Fruit fly (Drosophila melanogaster) whole organism, embryonic: ENCODE measurements around the gene CG12420.

Experiments used
- Bgb ChIP-seq: fragments of 200-800 bp; sonication (Bioruptor generic); IDR thresholded peaks from 2 replicates; pipeline ENCODE4 v1.3.6; 2022; ENCODE audit warnings: missing biosample characterization, missing genetic modification characterization; ENCODE audit not compliant: partially characterized antibody
- CG12299 ChIP-seq: fragments of 200-800 bp; sonication (Bioruptor generic); optimal IDR thresholded peaks from 2 replicates; lab custom pipeline; 2018; ENCODE audit warnings: missing biosample characterization, mild to moderate bottlenecking, missing genetic modification characterization
- CG12659 ChIP-seq: fragments of 200-800 bp; sonication (Bioruptor generic); optimal IDR thresholded peaks from 3 replicates; lab custom pipeline; 2017; ENCODE audit warnings: mild to moderate bottlenecking, missing biosample characterization, missing genetic modification reagents, missing genetic modification characterization
- CG13287 ChIP-seq: fragments of 200-800 bp; sonication (Bioruptor generic); IDR thresholded peaks from 2 replicates; pipeline ENCODE4 v1.3.6; 2022; ENCODE audit warnings: missing biosample characterization, missing genetic modification characterization; ENCODE audit not compliant: partially characterized antibody
- CG13624 ChIP-seq: fragments of 200-800 bp; sonication (Bioruptor generic); optimal IDR thresholded peaks from 2 replicates; lab custom pipeline; 2016; ENCODE audit warnings: missing biosample characterization, missing genetic modification characterization
- CG15601 ChIP-seq: fragments of 200-800 bp; sonication (Bioruptor generic); optimal IDR thresholded peaks from 3 replicates; lab custom pipeline; 2019; ENCODE audit warnings: missing biosample characterization, mild to moderate bottlenecking, missing genetic modification characterization, moderate library complexity
- CG1647 ChIP-seq: fragments of 200-800 bp; sonication (Bioruptor generic); optimal IDR thresholded peaks from 3 replicates; lab custom pipeline; 2016; ENCODE audit warnings: missing biosample characterization, missing genetic modification characterization
- CG3163 ChIP-seq: fragments of 200-800 bp; sonication (Bioruptor generic); optimal IDR thresholded peaks from 3 replicates; lab custom pipeline; 2016; ENCODE audit warnings: missing biosample characterization, missing genetic modification characterization
- CG34224 ChIP-seq: fragments of 200-800 bp; sonication (Bioruptor generic); IDR thresholded peaks from 3 replicates; pipeline ENCODE4 v1.3.6; 2022; ENCODE audit warnings: missing biosample characterization, missing genetic modification characterization; ENCODE audit not compliant: partially characterized antibody
- CG34376 ChIP-seq: fragments of 200-800 bp; sonication (Bioruptor generic); optimal IDR thresholded peaks from 2 replicates; lab custom pipeline; 2018; ENCODE audit warnings: missing biosample characterization, mild to moderate bottlenecking, missing genetic modification characterization
- CoRest ChIP-seq: fragments of 200-800 bp; sonication (Bioruptor generic); optimal IDR thresholded peaks from 3 replicates; lab custom pipeline; 2018; ENCODE audit warnings: missing biosample characterization, mild to moderate bottlenecking, missing genetic modification characterization, moderate library complexity
- Dp ChIP-seq: fragments of 200-800 bp; sonication (Bioruptor generic); optimal IDR thresholded peaks from 2 replicates; lab custom pipeline; 2018; ENCODE audit warnings: missing biosample characterization, mild to moderate bottlenecking, missing genetic modification characterization, moderate library complexity
- Drgx ChIP-seq: fragments of 200-800 bp; sonication (Bioruptor generic); IDR thresholded peaks from 2 replicates; pipeline ENCODE4 v1.3.6; 2022; ENCODE audit warnings: missing biosample characterization, missing genetic modification characterization
- E2f2 ChIP-seq: fragments of 200-800 bp; sonication (Bioruptor generic); IDR thresholded peaks from 2 replicates; pipeline ENCODE4 v1.3.6; 2022; ENCODE audit warnings: missing biosample characterization, missing genetic modification characterization
- Eip74EF ChIP-seq, 2 experiments: fragments of 200-800 bp in 1 of 2; fragments of >200 bp in 1 of 2; sonication (Bioruptor generic) in 1 of 2; optimal IDR thresholded peaks; 2 replicates each; lab custom pipeline; 2017 to 2019; ENCODE audit warnings: missing biosample characterization in 2 of 2, missing genetic modification characterization in 2 of 2, mild to moderate bottlenecking in 1 of 2, moderate library complexity in 1 of 2
- Ets97D ChIP-seq: fragments of 200-800 bp; sonication (Bioruptor generic); optimal IDR thresholded peaks from 3 replicates; lab custom pipeline; 2016; ENCODE audit warnings: missing biosample characterization, missing genetic modification characterization
- Jarid2 ChIP-seq: fragments of 200-800 bp; sonication (Bioruptor generic); optimal IDR thresholded peaks from 3 replicates; lab custom pipeline; 2017; ENCODE audit warnings: mild to moderate bottlenecking, missing biosample characterization, missing genetic modification reagents, missing genetic modification characterization
- Lhr ChIP-seq: fragments of 200-800 bp; sonication (Bioruptor generic); optimal IDR thresholded peaks from 3 replicates; lab custom pipeline; 2017; ENCODE audit warnings: mild to moderate bottlenecking, missing biosample characterization, missing genetic modification reagents, missing genetic modification characterization
- Med ChIP-seq: fragments of 200-800 bp; sonication (Bioruptor generic); peaks from one replicate; lab custom pipeline; 2016; ENCODE audit warnings: missing biosample characterization, missing genetic modification characterization, mild to moderate bottlenecking, inconsistent platforms, moderate library complexity
- Nf-YC ChIP-seq: fragments of 200-800 bp; optimal IDR thresholded peaks from 3 replicates; lab custom pipeline; 2019; ENCODE audit warnings: missing biosample characterization, mild to moderate bottlenecking, missing genetic modification characterization, moderate library complexity
- PHDP ChIP-seq: fragments of 200-800 bp; sonication (Bioruptor generic); optimal IDR thresholded peaks from 3 replicates; lab custom pipeline; 2018; ENCODE audit warnings: missing biosample characterization, mild to moderate bottlenecking, missing genetic modification characterization, moderate library complexity
- Scr ChIP-seq: fragments of 200-800 bp; sonication (Bioruptor generic); IDR thresholded peaks from 2 replicates; pipeline ENCODE4 v1.3.6; 2022; ENCODE audit warnings: missing biosample characterization, missing genetic modification characterization; ENCODE audit not compliant: partially characterized antibody
- Taf1 ChIP-seq: fragments of 200-800 bp; sonication (Bioruptor generic); IDR thresholded peaks from 2 replicates; pipeline ENCODE4 v1.3.6; 2022; ENCODE audit warnings: missing biosample characterization, missing genetic modification characterization
- Tbp ChIP-seq: fragments of >200 bp; optimal IDR thresholded peaks from 2 replicates; lab custom pipeline; 2018; ENCODE audit warnings: missing biosample characterization, missing genetic modification characterization
- Trl ChIP-seq, 3 experiments: fragments of >200 bp in 2 of 3; fragments of 200-800 bp in 1 of 3; sonication (Bioruptor generic) in 1 of 3; optimal IDR thresholded peaks; 2 replicates in 1 of 3; 3 replicates in 2 of 3; lab custom pipeline; 2016 to 2017; ENCODE audit warnings: missing biosample characterization in 1 of 3, missing genetic modification characterization in 1 of 3
- abd-A ChIP-seq: fragments of 200-800 bp; sonication (Bioruptor generic); optimal IDR thresholded peaks from 3 replicates; lab custom pipeline; 2019; ENCODE audit warnings: missing biosample characterization, mild to moderate bottlenecking, missing genetic modification characterization, moderate library complexity
- amos ChIP-seq: fragments of 200-800 bp; sonication (Bioruptor generic); IDR thresholded peaks from 2 replicates; pipeline ENCODE4 v1.3.6; 2022; ENCODE audit warnings: missing biosample characterization, missing genetic modification characterization; ENCODE audit not compliant: partially characterized antibody
- bsh ChIP-seq, 2 experiments: fragments of 200-800 bp; sonication (Bioruptor generic); optimal IDR thresholded peaks; 2 replicates each; lab custom pipeline; 2017 to 2018; ENCODE audit warnings: mild to moderate bottlenecking in 2 of 2, missing biosample characterization in 2 of 2, missing genetic modification characterization in 2 of 2, moderate library complexity in 1 of 2
- cg ChIP-seq: fragments of 200-800 bp; sonication (Bioruptor generic); optimal IDR thresholded peaks from 3 replicates; lab custom pipeline; 2019; ENCODE audit warnings: missing biosample characterization, mild to moderate bottlenecking, missing genetic modification characterization, moderate library complexity
- chinmo ChIP-seq: fragments of 200-800 bp; sonication (Bioruptor generic); IDR thresholded peaks from 4 replicates; pipeline ENCODE4 v1.3.6; 2022; ENCODE audit warnings: missing biosample characterization, missing genetic modification characterization; ENCODE audit not compliant: partially characterized antibody
- ci ChIP-seq: fragments of 200-800 bp; sonication (Bioruptor generic); IDR thresholded peaks from 3 replicates; pipeline ENCODE4 v1.3.6; 2022; ENCODE audit warnings: missing biosample characterization, missing genetic modification characterization
- dmrt99B ChIP-seq: fragments of 200-800 bp; sonication (Bioruptor generic); optimal IDR thresholded peaks from 2 replicates; lab custom pipeline; 2018; ENCODE audit warnings: missing biosample characterization, mild to moderate bottlenecking, missing genetic modification characterization, moderate library complexity
- gsb-n ChIP-seq: fragments of 200-800 bp; sonication (Bioruptor generic); optimal IDR thresholded peaks from 3 replicates; lab custom pipeline; 2018; ENCODE audit warnings: missing biosample characterization, mild to moderate bottlenecking, missing genetic modification characterization
- jing ChIP-seq: fragments of 200-800 bp; sonication (Bioruptor generic); optimal IDR thresholded peaks from 2 replicates; lab custom pipeline; 2018; ENCODE audit warnings: missing biosample characterization, mild to moderate bottlenecking, missing genetic modification characterization
- kni ChIP-seq: fragments of 200-800 bp; sonication (Bioruptor generic); optimal IDR thresholded peaks from 3 replicates; lab custom pipeline; 2017; ENCODE audit warnings: mild to moderate bottlenecking, missing biosample characterization, missing genetic modification reagents, missing genetic modification characterization
- lbe ChIP-seq: fragments of 200-800 bp; sonication (Bioruptor generic); optimal IDR thresholded peaks from 2 replicates; lab custom pipeline; 2016; ENCODE audit warnings: missing biosample characterization, mild to moderate bottlenecking, missing genetic modification characterization
- nom ChIP-seq: fragments of 200-800 bp; sonication (Bioruptor generic); optimal IDR thresholded peaks from 2 replicates; lab custom pipeline; 2017; ENCODE audit warnings: missing biosample characterization, missing genetic modification characterization, mild to moderate bottlenecking, moderate library complexity, missing genetic modification reagents
- oc ChIP-seq: fragments of 200-800 bp; sonication (Bioruptor generic); optimal IDR thresholded peaks from 2 replicates; lab custom pipeline; 2018; ENCODE audit warnings: missing biosample characterization, mild to moderate bottlenecking, missing genetic modification characterization, moderate library complexity
- psq ChIP-seq: fragments of 200-800 bp; sonication (Bioruptor generic); optimal IDR thresholded peaks from 2 replicates; lab custom pipeline; 2017; ENCODE audit warnings: missing biosample characterization, missing genetic modification characterization
- pzg ChIP-seq: fragments of 200-800 bp; sonication (Bioruptor generic); optimal IDR thresholded peaks from 3 replicates; lab custom pipeline; 2018; ENCODE audit warnings: missing biosample characterization, mild to moderate bottlenecking, missing genetic modification characterization, moderate library complexity
- sens ChIP-seq: fragments of 200-800 bp; sonication (Bioruptor generic); peaks from one replicate; lab custom pipeline; 2016; ENCODE audit warnings: missing biosample characterization, missing genetic modification characterization
- seq ChIP-seq: fragments of 200-800 bp; sonication (Bioruptor generic); IDR thresholded peaks from 2 replicates; pipeline ENCODE4 v1.3.6; 2022; ENCODE audit warnings: missing biosample characterization, missing genetic modification characterization
- sqz ChIP-seq: fragments of 200-800 bp; sonication (Bioruptor generic); optimal IDR thresholded peaks from 3 replicates; lab custom pipeline; 2018; ENCODE audit warnings: missing biosample characterization, mild to moderate bottlenecking, missing genetic modification characterization
- stwl ChIP-seq: fragments of 200-800 bp; sonication (Bioruptor generic); optimal IDR thresholded peaks from 3 replicates; lab custom pipeline; 2018; ENCODE audit warnings: missing biosample characterization, mild to moderate bottlenecking, missing genetic modification characterization, moderate library complexity
- vvl ChIP-seq: fragments of 200-800 bp; sonication (Bioruptor generic); IDR thresholded peaks from 2 replicates; pipeline ENCODE4 v1.3.6; 2022; ENCODE audit warnings: missing biosample characterization, missing genetic modification characterization

CG12420 gene

dm6 chr3R:10189520-10189919, 33.0 kb upstream of the CG12420 start, which contains the start of gene CG12814:
Gene CG12814, minus strand, starts transcription at chr3R:10189603.
- TF ChIP-seq gsb-n (tag; lab: Kevin White, UChicago) (peak; percentile 26), abd-A (peak; percentile 61), pzg (peak; percentile 21), Eip74EF (GFP tag; optimal IDR thresholded peaks at IDR 0.05; lab: Kevin White, UChicago) (peak in 1 of 2 experiments; percentile 7), ci (GFP tag; lab: Robert Waterston, UW) (0 out of 3 replicates have a peak, but pooled peaks have one; percentile 27), CG12299 (tag; lab: Kevin White, UChicago) (peak; percentile 15), amos (peak; percentile 35; the same call in 1 of the 2 replicates), Trl (optimal IDR thresholded peaks at IDR 0.05; lab: Kevin White, UChicago) (peak; percentile 55 to 78), Trl (GFP tag; optimal IDR thresholded peaks at IDR 0.05; lab: Kevin White, UChicago) (peak; percentile 20), CG1647 (GFP tag; lab: Kevin White, UChicago) (no peak), Lhr (GFP tag; lab: Kevin White, UChicago) (peak; percentile 2), CG13624 (GFP tag; lab: Kevin White, UChicago) (peak; percentile 7), Scr (peak; percentile 24; the same call in 1 of the 2 replicates), nom (GFP tag; lab: Kevin White, UChicago) (peak; percentile 88), psq (GFP tag; lab: Kevin White, UChicago) (peak; percentile 98), Dp (GFP tag; lab: Kevin White, UChicago) (peak; percentile 81), cg (GFP tag; lab: Kevin White, UChicago) (no peak), CG15601 (tag; lab: Kevin White, UChicago) (no peak), CG34224 (GFP tag; lab: Robert Waterston, UW) (peak; percentile 33; the same call in 1 of the 3 replicates), CoRest (tag; lab: Kevin White, UChicago) (no peak), Bgb (GFP tag; lab: Robert Waterston, UW) (peak; percentile 18; the same call in 1 of the 2 replicates), oc (tag; lab: Kevin White, UChicago) (peak; percentile 14), kni (peak; percentile 41), Med (GFP tag; lab: Kevin White, UChicago) (peak; percentile 36), sqz (GFP tag; lab: Kevin White, UChicago) (peak; percentile 20), seq (no peak), Ets97D (GFP tag; lab: Kevin White, UChicago) (no peak), Tbp (GFP tag; lab: Kevin White, UChicago) (no peak), dmrt99B (tag; lab: Kevin White, UChicago) (peak; percentile 7), stwl (peak; percentile 8), Drgx (GFP tag; lab: Robert Waterston, UW) (peak; percentile 62), vvl (GFP tag; lab: Robert Waterston, UW) (peak; percentile 11; the same call in 1 of the 2 replicates), CG13287 (GFP tag; lab: Robert Waterston, UW) (peak; percentile 39; the same call in 1 of the 2 replicates), lbe (peak; percentile 41), jing (GFP tag; lab: Kevin White, UChicago) (no peak), Taf1 (GFP tag; lab: Robert Waterston, UW) (no peak), CG34376 (peak; percentile 4), Nf-YC (tag; lab: Kevin White, UChicago) (no peak), bsh (GFP tag; optimal IDR thresholded peaks at IDR 0.05; lab: Kevin White, UChicago) (peak in 1 of 2 experiments; percentile 72), chinmo (0 out of 4 replicates have a peak, but pooled peaks have one; percentile 41), E2f2 (peak; percentile 87), CG3163 (peak; percentile 86), PHDP (tag; lab: Kevin White, UChicago) (no peak), CG12659 (GFP tag; lab: Kevin White, UChicago) (peak; percentile 0), sens (GFP tag; lab: Kevin White, UChicago) (peak; percentile 14), Jarid2 (peak; percentile 73)
- TF ChIP-seq, all 482 proteins: peak for 34
